Worm (Caenorhabditis elegans) whole organism, early embryonic: ENCODE results near the gene lido-10.

Experiments
- F13C5.2 ChIP-seq: sonication (generic microtip); optimal IDR thresholded peaks from 2 replicates; lab custom pipeline; 2017; ENCODE audit warnings: mild to moderate bottlenecking, missing genetic modification characterization, inconsistent platforms, missing compliant biosample characterization
- aly-1 ChIP-seq: sonication (generic microtip); optimal IDR thresholded peaks from 2 replicates; lab custom pipeline; 2016; ENCODE audit warnings: missing genetic modification characterization, missing compliant biosample characterization
- ama-1 ChIP-seq: fragments of 150-350 bp; optimal IDR thresholded peaks from 2 replicates; lab custom pipeline; 2014
- ceh-13 ChIP-seq: fragments of 200-800 bp; sonication (Bioruptor generic); optimal IDR thresholded peaks from 2 replicates; lab custom pipeline; 2018; ENCODE audit warnings: mild to moderate bottlenecking, missing genetic modification characterization, missing compliant biosample characterization
- ceh-36 ChIP-seq: sonication (generic microtip); optimal IDR thresholded peaks from 2 replicates; lab custom pipeline; 2016; ENCODE audit warnings: missing genetic modification characterization, inconsistent platforms, missing compliant biosample characterization
- ets-7 ChIP-seq: sonication (generic microtip); optimal IDR thresholded peaks from 2 replicates; lab custom pipeline; 2016; ENCODE audit warnings: missing genotype, missing genetic modification characterization, missing compliant biosample characterization
- flt-1 ChIP-seq: fragments of 200-800 bp; sonication (Bioruptor generic); IDR thresholded peaks from 2 replicates; pipeline ENCODE4 v1.3.6; 2022; ENCODE audit warnings: missing genetic modification characterization, missing compliant biosample characterization
- hmbx-1 ChIP-seq: sonication (generic microtip); optimal IDR thresholded peaks from 2 replicates; lab custom pipeline; 2016; ENCODE audit warnings: mild to moderate bottlenecking, missing genetic modification characterization, missing compliant biosample characterization
- hmg-4 ChIP-seq: fragments of 200-800 bp; sonication (Bioruptor generic); optimal IDR thresholded peaks from 2 replicates; lab custom pipeline; 2018; ENCODE audit warnings: mild to moderate bottlenecking, missing genetic modification characterization, missing compliant biosample characterization
- hnd-1 ChIP-seq: sonication (generic microtip); optimal IDR thresholded peaks from 2 replicates; lab custom pipeline; 2016; ENCODE audit warnings: missing genetic modification characterization, missing compliant biosample characterization
- scrt-1 ChIP-seq: fragments of 200-800 bp; sonication (Bioruptor generic); IDR thresholded peaks from 2 replicates; pipeline ENCODE4 v1.3.6; 2022; ENCODE audit warnings: missing genetic modification characterization, missing compliant biosample characterization
- tbx-11 ChIP-seq: fragments of 200-800 bp; sonication (Bioruptor generic); IDR thresholded peaks from 2 replicates; pipeline ENCODE4 v1.3.6; 2022; ENCODE audit warnings: missing genetic modification characterization, missing compliant biosample characterization
- tra-4 ChIP-seq: sonication (generic microtip); optimal IDR thresholded peaks from 2 replicates; lab custom pipeline; 2017; ENCODE audit warnings: missing genetic modification characterization, missing compliant biosample characterization

DNA sequence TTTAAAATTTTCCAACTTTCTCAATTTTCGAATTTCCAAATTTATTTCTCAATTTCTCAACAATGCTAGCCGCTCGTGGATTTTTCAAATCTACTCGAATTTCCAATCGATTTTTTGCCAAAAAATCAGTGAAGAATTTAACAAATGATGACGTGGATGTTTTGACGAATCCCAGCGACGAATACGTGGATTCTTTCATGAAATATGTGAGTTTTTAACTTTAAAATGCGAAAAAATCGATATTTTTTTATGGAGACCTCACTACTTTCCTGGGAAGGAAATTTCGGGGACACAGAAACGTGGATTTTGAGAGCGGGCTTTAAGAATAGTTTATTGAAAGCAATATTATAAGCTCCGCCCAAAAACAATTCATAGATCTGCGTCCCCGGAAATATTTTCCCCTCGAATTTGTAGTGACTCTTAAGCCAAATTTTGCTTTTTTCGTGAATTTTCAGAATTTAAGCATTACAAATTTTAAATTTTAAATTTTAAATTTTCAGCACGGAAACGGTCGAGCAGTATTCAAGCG lies 10.7 kb upstream of the lido-10 start, which contains the start of gene K08A2.2:
- no peak for TF ChIP-seq ceh-13 (GFP tag; lab: Kevin White, UChicago)
- no peak for TF ChIP-seq ama-1 (lab: Kevin White, UChicago)
- TF ChIP-seq hnd-1 (tag; lab: Kevin White, UChicago) = no peak
- TF ChIP-seq F13C5.2 (tag; lab: Kevin White, UChicago) = no peak
- no peak for TF ChIP-seq aly-1
- no peak for TF ChIP-seq scrt-1
- TF ChIP-seq flt-1 (GFP tag; lab: Robert Waterston, UW) = no peak
- no peak for TF ChIP-seq ceh-36 (tag; lab: Kevin White, UChicago)
- TF ChIP-seq hmbx-1 (tag; lab: Kevin White, UChicago) = no peak
- no peak for TF ChIP-seq ets-7 (tag; lab: Kevin White, UChicago)
- no peak for TF ChIP-seq hmg-4 (GFP tag; lab: Kevin White, UChicago)
- no peak for TF ChIP-seq tra-4 (tag; lab: Kevin White, UChicago)
- TF ChIP-seq tbx-11 (GFP tag; lab: Robert Waterston, UW) = no peak
